Worm (Caenorhabditis elegans): ENCODE measurements around the gene F25B4.7.
A peak's percentile ranks its signal among the peaks of the same experiment; 100 is the strongest.

F25B4.7 gene

DNA sequence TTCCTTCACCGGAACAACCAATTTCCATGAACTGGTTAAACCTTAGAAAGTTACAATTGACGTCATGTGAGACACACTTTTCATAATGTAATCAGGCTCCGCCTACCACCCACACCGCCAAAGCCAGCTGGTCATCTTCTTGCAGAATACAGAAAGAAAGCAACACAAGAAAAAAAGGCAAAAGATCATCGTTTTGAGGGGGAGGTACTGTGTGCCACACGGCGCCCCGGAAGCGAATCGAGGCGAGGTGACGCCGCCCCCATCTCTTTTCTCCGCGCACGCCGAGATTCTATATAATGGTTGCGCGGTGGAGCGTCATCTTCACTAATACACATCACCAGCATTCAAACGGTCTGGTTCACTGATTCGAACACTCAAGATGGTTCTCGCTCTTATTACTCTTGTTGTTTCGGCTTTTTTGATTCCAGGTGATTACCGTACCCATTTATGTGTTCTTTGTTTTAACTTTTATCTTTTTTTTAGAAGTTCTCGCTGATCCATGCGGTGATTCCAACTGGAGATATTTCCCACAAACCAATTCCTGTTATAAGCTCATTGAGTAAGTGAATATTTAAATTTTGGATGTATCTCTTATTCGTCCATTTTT is 12.9 kb upstream of the F25B4.7 start, which contains the start of gene clec-1:
clec-1 (plus strand) TSS at position 320 of the 607 bp plus-strand sequence.
- no peak for TF ChIP-seq ztf-11 (tag; optimal IDR thresholded peaks at IDR 0.05)
- TF ChIP-seq duxl-1 (tag; optimal IDR thresholded peaks at IDR 0.05; ENCODE audit: poor library complexity) = no peak
- no peak for TF ChIP-seq nhr-25 (tag; optimal IDR thresholded peaks at IDR 0.05; ENCODE audit: borderline replicate concordance, insufficient read depth)
- peak; percentile 12 for TF ChIP-seq hlh-11 (tag; optimal IDR thresholded peaks at IDR 0.05)
- TF ChIP-seq nhr-28 (tag; optimal IDR thresholded peaks at IDR 0.05) = peak; percentile 23
- TF ChIP-seq mdl-1 (tag; optimal IDR thresholded peaks at IDR 0.05) = peak in 1 of 2 experiments; percentile 22
- peak; percentile 52 for TF ChIP-seq ama-1 (optimal IDR thresholded peaks at IDR 0.05)
- peak; percentile 34 for TF ChIP-seq mxl-3 (GFP tag; optimal IDR thresholded peaks at IDR 0.05)

DNA sequence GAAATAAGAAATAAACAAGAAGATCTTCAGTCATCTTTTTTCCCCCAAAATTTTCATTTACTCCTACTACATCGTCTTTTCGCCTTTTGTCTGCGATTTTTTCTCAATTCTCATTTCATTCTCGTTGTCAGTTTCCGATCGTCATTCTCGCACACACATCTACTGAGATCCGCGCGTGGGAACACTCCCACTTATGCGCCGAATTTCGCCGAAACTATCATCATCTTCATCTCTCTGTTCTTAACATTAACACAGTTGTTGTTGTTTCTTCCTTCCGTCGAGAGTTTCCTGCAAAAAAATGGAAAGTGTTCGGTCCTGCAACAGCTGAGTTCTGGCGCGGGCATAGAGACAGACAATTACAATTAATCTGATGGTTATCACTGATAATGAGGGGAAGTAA is 10.6 kb upstream of the F25B4.7 start:
- TF ChIP-seq hlh-11 (tag; optimal IDR thresholded peaks at IDR 0.05) (peak; percentile 18), vab-7 (GFP tag; IDR thresholded peaks at IDR 0.05) (no peak), unc-62 (GFP tag; optimal IDR thresholded peaks at IDR 0.05 in 1 of 2) (no peak), unc-62 (tag; optimal IDR thresholded peaks at IDR 0.05) (no peak), hif-1 (tag; optimal IDR thresholded peaks at IDR 0.05) (no peak), F26F4.8 (GFP tag; conservative IDR thresholded peaks at IDR 0.05) (no peak), mes-2 (tag; optimal IDR thresholded peaks at IDR 0.05; ENCODE audit: poor library complexity, severe bottlenecking) (no peak), mxl-3 (GFP tag; optimal IDR thresholded peaks at IDR 0.05) (no peak), zag-1 (tag; optimal IDR thresholded peaks at IDR 0.05) (no peak), fos-1 (tag; optimal IDR thresholded peaks at IDR 0.05) (no peak), dmd-6 (GFP tag; IDR thresholded peaks at IDR 0.05) (0 out of 2 replicates have a peak, but pooled peaks have one; percentile 23), lim-7 (GFP tag; IDR thresholded peaks at IDR 0.05) (no peak), F37D6.2 (tag; optimal IDR thresholded peaks at IDR 0.05) (no peak), ceh-28 (tag; optimal IDR thresholded peaks at IDR 0.05) (no peak), mdt-29 (GFP tag; IDR thresholded peaks at IDR 0.05) (no peak), daf-19 (GFP tag; conservative IDR thresholded peaks at IDR 0.05) (no peak), madf-5 (GFP tag; IDR thresholded peaks at IDR 0.05) (no peak), lin-38 (GFP tag; IDR thresholded peaks at IDR 0.05) (no peak), nhr-111 (GFP tag; optimal IDR thresholded peaks at IDR 0.05) (no peak), arid-1 (GFP tag; conservative IDR thresholded peaks at IDR 0.05) (no peak), madf-9 (GFP tag; conservative IDR thresholded peaks at IDR 0.05) (no peak), nhr-28 (tag; optimal IDR thresholded peaks at IDR 0.05) (peak; percentile 60), nhr-6 (tag; optimal IDR thresholded peaks at IDR 0.05) (no peak), F49E8.2 (tag; optimal IDR thresholded peaks at IDR 0.05; ENCODE audit: borderline replicate concordance) (no peak), aha-1 (tag) (peak; percentile 69)

DNA sequence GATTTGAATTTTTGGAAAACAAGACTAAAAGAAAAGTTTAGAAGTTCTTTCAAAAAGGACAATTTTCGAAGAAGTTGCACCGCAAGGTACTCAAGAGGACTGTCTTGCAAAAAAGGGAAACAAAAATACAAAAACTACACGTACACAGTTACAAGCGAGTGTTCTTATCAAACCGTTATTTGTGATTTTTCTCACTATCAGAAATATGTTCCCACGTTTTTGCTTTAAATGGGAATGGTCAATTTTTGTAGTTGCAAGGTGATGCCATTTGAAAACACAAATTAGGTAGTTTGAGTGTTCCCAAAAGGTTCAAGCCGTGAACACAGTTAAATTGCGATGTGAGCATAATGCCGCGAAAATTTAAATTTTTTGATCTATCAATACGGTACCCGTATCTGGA is 9.2 kb upstream of the F25B4.7 start:
- TF ChIP-seq mep-1 (tag; optimal IDR thresholded peaks at IDR 0.05) (no peak), daf-16 (GFP tag; optimal IDR thresholded peaks at IDR 0.05) (no peak), daf-16 (tag; optimal IDR thresholded peaks at IDR 0.05) (peak; percentile 19), nhr-28 (tag; optimal IDR thresholded peaks at IDR 0.05) (peak; percentile 94), nhr-6 (tag; optimal IDR thresholded peaks at IDR 0.05) (peak; percentile 3), unc-39 (tag; optimal IDR thresholded peaks at IDR 0.05) (no peak), gei-8 (GFP tag; optimal IDR thresholded peaks at IDR 0.05) (no peak), unc-130 (GFP tag; optimal IDR thresholded peaks at IDR 0.05) (no peak), pqm-1 (tag; optimal IDR thresholded peaks at IDR 0.05) (peak; percentile 65)

All from whole organism, L4 larva.